Worm (Caenorhabditis elegans) whole organism, young adult: Measurements from ENCODE around the gene F20D1.22.

Experiments
- B0019.2 ChIP-seq: fragments of 200-800 bp; sonication (Bioruptor generic); conservative IDR thresholded peaks from 2 replicates; pipeline ENCODE4 v1.3.6; 2022; ENCODE audit warnings: missing genetic modification reagents, missing genetic modification characterization, missing compliant biosample characterization
- F57C9.4 ChIP-seq: sonication (generic microtip); optimal IDR thresholded peaks from 2 replicates; lab custom pipeline; 2017; ENCODE audit warnings: mild to moderate bottlenecking, missing genetic modification characterization, missing compliant biosample characterization
- K11D2.4 ChIP-seq: fragments of 200-800 bp; sonication (Bioruptor generic); IDR thresholded peaks from 2 replicates; pipeline ENCODE4 v1.3.6; 2022; ENCODE audit warnings: missing genetic modification reagents, missing genetic modification characterization, missing compliant biosample characterization
- T07F8.4 ChIP-seq: sonication (generic microtip); optimal IDR thresholded peaks from 2 replicates; lab custom pipeline; 2016; ENCODE audit warnings: mild to moderate bottlenecking, missing genetic modification characterization, moderate library complexity, missing compliant biosample characterization
- Y67H2A.10 ChIP-seq: fragments of 200-800 bp; sonication (Bioruptor generic); conservative IDR thresholded peaks from 2 replicates; pipeline ENCODE4 v1.3.6; 2022; ENCODE audit warnings: missing genetic modification reagents, missing genetic modification characterization, missing compliant biosample characterization
- Y79H2A.3 ChIP-seq: fragments of 200-800 bp; sonication (Bioruptor generic); conservative IDR thresholded peaks from 2 replicates; pipeline ENCODE4 v1.3.6; 2022; ENCODE audit warnings: missing genetic modification reagents, missing genetic modification characterization, missing compliant biosample characterization
- akir-1 ChIP-seq: fragments of 200-800 bp; sonication (Bioruptor generic); optimal IDR thresholded peaks from 2 replicates; lab custom pipeline; 2018; ENCODE audit warnings: mild to moderate bottlenecking, missing genetic modification characterization, moderate library complexity, missing compliant biosample characterization
- athp-1 ChIP-seq: sonication (generic microtip); optimal IDR thresholded peaks from 2 replicates; lab custom pipeline; 2017; ENCODE audit warnings: mild to moderate bottlenecking, missing genetic modification characterization, missing compliant biosample characterization
- attf-5 ChIP-seq: fragments of 200-800 bp; sonication (Bioruptor generic); optimal IDR thresholded peaks from 2 replicates; lab custom pipeline; 2018; ENCODE audit warnings: mild to moderate bottlenecking, missing genetic modification characterization, missing compliant biosample characterization
- cebp-1 ChIP-seq, 2 experiments: fragments of 200-800 bp in 1 of 2; sonication (Bioruptor generic) in 1 of 2; sonication (generic microtip) in 1 of 2; IDR thresholded peaks in 1 of 2; optimal IDR thresholded peaks in 1 of 2; 2 replicates each; pipeline versions ENCODE4 v1.3.6 to Lab custom; 2017 to 2022; ENCODE audit warnings: missing compliant biosample characterization in 2 of 2, missing genetic modification characterization in 2 of 2, mild to moderate bottlenecking in 1 of 2, missing genetic modification reagents in 1 of 2, moderate library complexity in 1 of 2
- ceh-58 ChIP-seq: fragments of 200-800 bp; sonication (Bioruptor generic); IDR thresholded peaks from 2 replicates; pipeline ENCODE4 v1.3.6; 2022; ENCODE audit warnings: missing genetic modification characterization, missing compliant biosample characterization
- die-1 ChIP-seq: sonication (generic microtip); optimal IDR thresholded peaks from 2 replicates; lab custom pipeline; 2016; ENCODE audit warnings: missing genotype, mild to moderate bottlenecking, missing genetic modification characterization, missing compliant biosample characterization
- egl-44 ChIP-seq: fragments of 200-800 bp; sonication (Bioruptor generic); IDR thresholded peaks from 2 replicates; pipeline ENCODE4 v1.3.6; 2022; ENCODE audit warnings: missing genetic modification reagents, missing genetic modification characterization, missing compliant biosample characterization
- egrh-3 ChIP-seq: fragments of 200-800 bp; sonication (Bioruptor generic); IDR thresholded peaks from 2 replicates; pipeline ENCODE4 v1.3.6; 2022; ENCODE audit warnings: missing genetic modification reagents, missing genetic modification characterization, missing compliant biosample characterization
- fkh-3 ChIP-seq: sonication (generic microtip); optimal IDR thresholded peaks from 2 replicates; lab custom pipeline; 2016; ENCODE audit warnings: mild to moderate bottlenecking, missing genetic modification characterization, missing compliant biosample characterization
- him-1 ChIP-seq: sonication (generic microtip); optimal IDR thresholded peaks from 2 replicates; lab custom pipeline; 2016; ENCODE audit warnings: missing genotype, missing genetic modification reagents, missing genetic modification characterization, missing compliant biosample characterization
- hmg-1.2 ChIP-seq: fragments of 200-800 bp; sonication (Bioruptor generic); IDR thresholded peaks from 2 replicates; pipeline ENCODE4 v1.3.6; 2022; ENCODE audit warnings: missing genetic modification reagents, missing genetic modification characterization, missing compliant biosample characterization
- hmg-20 ChIP-seq: fragments of 200-800 bp; sonication (Bioruptor generic); IDR thresholded peaks from 2 replicates; pipeline ENCODE4 v1.3.6; 2022; ENCODE audit warnings: missing genetic modification reagents, missing genetic modification characterization, missing compliant biosample characterization
- let-607 ChIP-seq, 2 experiments: fragments of 200-800 bp in 1 of 2; sonication (Bioruptor generic) in 1 of 2; sonication (generic microtip) in 1 of 2; optimal IDR thresholded peaks; 2 replicates each; lab custom pipeline; 2016 to 2018; ENCODE audit warnings: mild to moderate bottlenecking in 2 of 2, missing compliant biosample characterization in 2 of 2, missing genetic modification characterization in 2 of 2, moderate library complexity in 2 of 2, missing genotype in 1 of 2
- lin-26 ChIP-seq: fragments of 200-800 bp; sonication (Bioruptor generic); IDR thresholded peaks from 2 replicates; pipeline ENCODE4 v1.3.6; 2022; ENCODE audit warnings: missing genetic modification reagents, missing genetic modification characterization, missing compliant biosample characterization
- madf-10 ChIP-seq: sonication (generic microtip); optimal IDR thresholded peaks from 2 replicates; lab custom pipeline; 2016; ENCODE audit warnings: mild to moderate bottlenecking, missing genetic modification characterization, missing compliant biosample characterization
- madf-3 ChIP-seq: fragments of 200-800 bp; sonication (Bioruptor generic); IDR thresholded peaks from 2 replicates; pipeline ENCODE4 v1.3.6; 2022; ENCODE audit warnings: missing genetic modification reagents, missing genetic modification characterization, missing compliant biosample characterization
- mcd-1 ChIP-seq: fragments of 200-800 bp; sonication (Bioruptor generic); IDR thresholded peaks from 2 replicates; pipeline ENCODE4 v1.3.6; 2022; ENCODE audit warnings: missing genetic modification reagents, missing genetic modification characterization, missing compliant biosample characterization
- nhr-120 ChIP-seq: fragments of 200-800 bp; sonication (Bioruptor generic); IDR thresholded peaks from 2 replicates; pipeline ENCODE4 v1.3.6; 2022; ENCODE audit warnings: missing genetic modification characterization, missing compliant biosample characterization
- nhr-179 ChIP-seq: sonication (generic microtip); optimal IDR thresholded peaks from 2 replicates; lab custom pipeline; 2016; ENCODE audit warnings: mild to moderate bottlenecking, missing genetic modification characterization, missing compliant biosample characterization
- sea-2 ChIP-seq: fragments of 200-800 bp; sonication (Bioruptor generic); IDR thresholded peaks from 2 replicates; pipeline ENCODE4 v1.3.6; 2022; ENCODE audit warnings: missing genetic modification characterization, missing compliant biosample characterization
- snpc-1.1 ChIP-seq: sonication (generic microtip); optimal IDR thresholded peaks from 2 replicates; lab custom pipeline; 2017; ENCODE audit warnings: missing genetic modification characterization, mild to moderate bottlenecking, missing compliant biosample characterization, antibody characterized with exemption, moderate library complexity, missing genotype, missing genetic modification reagents; ENCODE audit not compliant: insufficient read depth
- snpc-1.3 ChIP-seq: sonication (generic microtip); optimal IDR thresholded peaks from 2 replicates; lab custom pipeline; 2017; ENCODE audit warnings: missing genetic modification characterization, mild to moderate bottlenecking, missing compliant biosample characterization, antibody characterized with exemption, moderate library complexity, missing genotype, missing genetic modification reagents; ENCODE audit not compliant: insufficient read depth
- snpc-3.4 ChIP-seq: sonication (generic microtip); optimal IDR thresholded peaks from 2 replicates; lab custom pipeline; 2017; ENCODE audit warnings: missing genetic modification characterization, mild to moderate bottlenecking, missing compliant biosample characterization, antibody characterized with exemption, moderate library complexity, missing genotype, missing genetic modification reagents
- snpc-4 ChIP-seq, 5 experiments: fragments of 150-350 bp in 1 of 5; sonication (generic microtip) in 4 of 5; optimal IDR thresholded peaks; 2 replicates each; lab custom pipeline; 2014 to 2018; ENCODE audit warnings: missing genetic modification characterization in 5 of 5, missing biosample characterization in 3 of 5, antibody characterized with exemption in 2 of 5, mild to moderate bottlenecking in 2 of 5, missing compliant biosample characterization in 2 of 5, missing genotype in 2 of 5, moderate library complexity in 2 of 5, missing genetic modification reagents in 1 of 5
- ztf-18 ChIP-seq: sonication (generic microtip); optimal IDR thresholded peaks from 2 replicates; lab custom pipeline; 2016; ENCODE audit warnings: missing genotype, mild to moderate bottlenecking, missing genetic modification characterization, missing compliant biosample characterization
- ztf-25 ChIP-seq: fragments of 200-800 bp; sonication (Bioruptor generic); IDR thresholded peaks from 2 replicates; pipeline ENCODE4 v1.3.6; 2022; ENCODE audit warnings: missing genetic modification reagents, missing genetic modification characterization, missing compliant biosample characterization
- ztf-3 ChIP-seq: fragments of 200-800 bp; sonication (Bioruptor generic); optimal IDR thresholded peaks from 2 replicates; lab custom pipeline; 2018; ENCODE audit warnings: mild to moderate bottlenecking, missing genetic modification characterization, missing compliant biosample characterization

Gene F20D1.22

ce11 chrX:14929512-14929911 is 37.1 kb upstream of the F20D1.22 start:
- no peak for TF ChIP-seq B0019.2 (GFP tag; lab: Robert Waterston, UW)
- TF ChIP-seq K11D2.4 (GFP tag; lab: Robert Waterston, UW) = no peak
- TF ChIP-seq athp-1 = no peak
- no peak for TF ChIP-seq cebp-1 (GFP tag; IDR thresholded peaks at IDR 0.05; lab: Robert Waterston, UW)
- no peak for TF ChIP-seq cebp-1 (tag; optimal IDR thresholded peaks at IDR 0.05; lab: Kevin White, UChicago)
- TF ChIP-seq ceh-58 (GFP tag; lab: Robert Waterston, UW) = no peak
- no peak for TF ChIP-seq egrh-3 (GFP tag; lab: Robert Waterston, UW)
- no peak for TF ChIP-seq lin-26
- TF ChIP-seq egl-44 (GFP tag; lab: Robert Waterston, UW) = no peak
- TF ChIP-seq die-1 = no peak
- no peak for TF ChIP-seq F57C9.4 (tag; lab: Kevin White, UChicago)
- no peak for TF ChIP-seq ztf-3 (GFP tag; lab: Kevin White, UChicago)

- TF ChIP-seq him-1 (no peak), madf-3 (GFP tag; lab: Robert Waterston, UW) (no peak), snpc-1.1 (tag; lab: Kevin White, UChicago) (peak; percentile 58), snpc-4 (GFP tag; optimal IDR thresholded peaks at IDR 0.05; lab: Kevin White, UChicago) (peak; percentile 12), snpc-4 (tag; optimal IDR thresholded peaks at IDR 0.05; lab: Kevin White, UChicago) (peak in 2 of 4 experiments; percentile 77 to 88), hmg-1.2 (GFP tag; lab: Robert Waterston, UW) (no peak)
These were observed 35.2 kb upstream of the F20D1.22 start for ce11 chrX:14931443-14931842.

- TF ChIP-seq fkh-3 (tag; lab: Kevin White, UChicago) (peak; percentile 2), mcd-1 (GFP tag; lab: Robert Waterston, UW) (no peak; the same call in 1 of the 2 replicates), nhr-179 (tag; lab: Kevin White, UChicago) (no peak), let-607 (tag; optimal IDR thresholded peaks at IDR 0.05; lab: Kevin White, UChicago) (peak in 1 of 2 experiments; percentile 5), hmg-1.2 (GFP tag; lab: Robert Waterston, UW) (peak; percentile 57; the same call in 1 of the 2 replicates), snpc-1.1 (tag; lab: Kevin White, UChicago) (peak; percentile 56), madf-10 (tag; lab: Kevin White, UChicago) (no peak), Y67H2A.10 (no peak), Y79H2A.3 (GFP tag; lab: Robert Waterston, UW) (no peak), snpc-4 (GFP tag; optimal IDR thresholded peaks at IDR 0.05; lab: Kevin White, UChicago) (peak; percentile 44), snpc-4 (tag; optimal IDR thresholded peaks at IDR 0.05; lab: Kevin White, UChicago) (peak; percentile 62 to 94 (median 84)), cebp-1 (GFP tag; IDR thresholded peaks at IDR 0.05; lab: Robert Waterston, UW) (no peak), cebp-1 (tag; optimal IDR thresholded peaks at IDR 0.05; lab: Kevin White, UChicago) (no peak), T07F8.4 (tag; lab: Kevin White, UChicago) (no peak), nhr-120 (GFP tag; lab: Robert Waterston, UW) (no peak), die-1 (no peak)
These were observed 28.4 kb upstream of the F20D1.22 start for ce11 chrX:14938188-14938587.

ce11 chrX:14946217-14946463 is 20.5 kb upstream of the F20D1.22 start, which contains the start of gene mrp-5:
Gene mrp-5, minus strand, starts transcription at chrX:14946317.
- TF ChIP-seq snpc-1.3 (tag; lab: Kevin White, UChicago) = no peak
- no peak for TF ChIP-seq ztf-25
- TF ChIP-seq snpc-3.4 (tag; lab: Kevin White, UChicago) = no peak
- TF ChIP-seq ztf-18 (tag; lab: Kevin White, UChicago) = no peak
- no peak for TF ChIP-seq cebp-1 (GFP tag; IDR thresholded peaks at IDR 0.05; lab: Robert Waterston, UW)
- TF ChIP-seq cebp-1 (tag; optimal IDR thresholded peaks at IDR 0.05; lab: Kevin White, UChicago) = no peak
- TF ChIP-seq attf-5 (GFP tag; lab: Kevin White, UChicago) = no peak
- TF ChIP-seq hmg-20 = no peak
- no peak for TF ChIP-seq akir-1 (GFP tag; lab: Kevin White, UChicago)
- TF ChIP-seq sea-2 (GFP tag; lab: Robert Waterston, UW) = no peak
